Fruit fly (Drosophila melanogaster) whole organism, prepupa: ENCODE data around the gene CG42585.

Source experiments
- CG6808 ChIP-seq: fragments of 200-800 bp; sonication (Bioruptor generic); optimal IDR thresholded peaks from 3 replicates; lab custom pipeline; 2017; ENCODE audit warnings: missing biosample characterization, missing genetic modification characterization, mild to moderate bottlenecking, moderate library complexity, missing genetic modification reagents
- Lpt ChIP-seq: fragments of 200-800 bp; sonication (Bioruptor generic); optimal IDR thresholded peaks from 3 replicates; lab custom pipeline; 2016; ENCODE audit warnings: missing biosample characterization, missing genetic modification characterization
- net ChIP-seq: fragments of 200-800 bp; sonication (Bioruptor generic); optimal IDR thresholded peaks from 3 replicates; lab custom pipeline; 2016; ENCODE audit warnings: missing biosample characterization, missing genetic modification characterization
- topi ChIP-seq: fragments of 200-800 bp; sonication (Bioruptor generic); optimal IDR thresholded peaks from 3 replicates; lab custom pipeline; 2016; ENCODE audit warnings: missing biosample characterization, missing genetic modification characterization

- TF ChIP-seq net (no peak), Lpt (GFP tag; lab: Kevin White, UChicago) (no peak), topi (GFP tag; lab: Kevin White, UChicago) (no peak), CG6808 (GFP tag; lab: Kevin White, UChicago) (no peak)
Observed at dm6 chr2L:14693620-14694019, 46.1 kb upstream of the CG42585 start.
